Worm (Caenorhabditis elegans): ENCODE measurements around the gene Y66D12A.30.

Y66D12A.30 gene

DNA sequence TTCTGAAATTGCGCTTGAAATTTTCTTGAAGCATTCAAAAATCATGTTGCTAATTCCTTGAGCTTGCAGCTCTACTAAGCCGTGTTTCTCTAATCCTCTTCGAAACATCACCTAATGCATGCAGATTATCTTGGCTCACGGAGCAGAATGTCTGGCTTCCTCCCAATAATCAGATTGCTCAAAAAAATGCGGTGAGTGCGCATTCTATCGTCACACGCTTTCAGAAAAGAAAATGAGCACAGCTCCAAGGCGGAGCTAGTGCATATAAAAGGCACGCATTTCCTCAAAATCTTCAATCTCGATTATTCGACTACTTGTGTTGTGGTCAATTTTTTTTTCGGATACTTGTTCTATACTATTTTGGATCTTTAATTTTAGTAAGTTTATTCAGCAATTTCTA lies 31.7 kb downstream of the Y66D12A.30 start:
- no peak for TF ChIP-seq pha-2 (tag; optimal IDR thresholded peaks at IDR 0.05)
- peak; percentile 90 for TF ChIP-seq unc-42 (tag; optimal IDR thresholded peaks at IDR 0.05)

DNA sequence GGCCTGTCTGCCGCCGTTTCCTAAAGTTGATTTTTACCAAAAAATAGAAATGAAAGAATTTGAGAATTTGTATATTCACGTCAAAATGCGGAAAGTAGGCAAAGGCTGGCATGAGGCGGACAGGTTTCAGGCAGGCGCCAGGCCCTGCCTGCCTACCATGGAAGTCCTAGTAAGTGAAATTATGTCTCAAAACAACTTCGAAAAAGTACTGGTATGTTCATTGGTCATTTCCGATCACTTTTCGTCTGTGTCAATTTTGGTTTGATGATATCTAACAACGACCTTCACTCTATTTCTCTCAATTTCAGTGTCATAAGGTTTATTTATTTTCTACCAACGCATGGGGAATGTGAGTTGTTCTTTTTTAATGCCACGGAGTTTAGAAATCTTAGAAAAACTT lies 40.5 kb downstream of the Y66D12A.30 start, which contains the start of gene faah-6:
faah-6 (plus strand) TSS at position 301 of the 400 bp plus-strand sequence.
- TF ChIP-seq sox-4 (tag; optimal IDR thresholded peaks at IDR 0.05) (no peak), syd-9 (tag; optimal IDR thresholded peaks at IDR 0.05) (no peak), pros-1 (tag; optimal IDR thresholded peaks at IDR 0.05) (no peak), dve-1 (tag; optimal IDR thresholded peaks at IDR 0.05) (no peak), unc-42 (tag; optimal IDR thresholded peaks at IDR 0.05) (no peak)

DNA sequence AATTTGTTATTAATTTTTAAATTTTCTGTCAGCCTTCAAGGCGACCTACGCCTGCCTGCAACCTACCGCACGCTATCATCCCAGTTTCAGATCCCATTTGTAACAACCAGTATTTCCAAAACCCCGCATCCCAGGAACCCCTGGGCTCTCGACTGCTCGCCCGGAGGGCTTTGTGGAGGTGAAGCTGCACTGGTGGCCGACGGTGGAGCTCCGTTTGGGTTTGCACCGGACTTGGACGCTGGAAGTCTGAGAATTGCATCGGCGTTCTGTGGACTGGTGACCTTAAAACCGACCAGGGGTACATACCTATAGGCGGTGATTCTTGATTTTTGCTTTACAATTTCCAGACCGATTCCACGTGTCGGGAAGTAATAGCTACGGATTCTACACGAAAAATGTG lies 41.8 kb downstream of the Y66D12A.30 start:
- no peak for TF ChIP-seq zip-5 (tag; optimal IDR thresholded peaks at IDR 0.05)
- TF ChIP-seq unc-3 (GFP tag; conservative IDR thresholded peaks at IDR 0.05) = no peak
- no peak for TF ChIP-seq unc-3 (tag; optimal IDR thresholded peaks at IDR 0.05)
- no peak for TF ChIP-seq pha-2 (tag; optimal IDR thresholded peaks at IDR 0.05)
- no peak for TF ChIP-seq pag-3 (tag; optimal IDR thresholded peaks at IDR 0.05; ENCODE audit: borderline replicate concordance)
- TF ChIP-seq pqm-1 (tag; optimal IDR thresholded peaks at IDR 0.05) = no peak
- no peak for TF ChIP-seq ceh-34 (tag; optimal IDR thresholded peaks at IDR 0.05)
- no peak for TF ChIP-seq fkh-10 (GFP tag; optimal IDR thresholded peaks at IDR 0.05)
- TF ChIP-seq dmd-4 (tag; optimal IDR thresholded peaks at IDR 0.05; ENCODE audit: borderline replicate concordance) = no peak
- no peak for TF ChIP-seq pros-1 (tag; optimal IDR thresholded peaks at IDR 0.05)
- no peak for TF ChIP-seq hlh-15 (tag; optimal IDR thresholded peaks at IDR 0.05)
- no peak for TF ChIP-seq pat-9 (tag; optimal IDR thresholded peaks at IDR 0.05)
- TF ChIP-seq unc-55 (GFP tag; optimal IDR thresholded peaks at IDR 0.05) = no peak
- TF ChIP-seq npax-4 (tag; optimal IDR thresholded peaks at IDR 0.05) = no peak

DNA sequence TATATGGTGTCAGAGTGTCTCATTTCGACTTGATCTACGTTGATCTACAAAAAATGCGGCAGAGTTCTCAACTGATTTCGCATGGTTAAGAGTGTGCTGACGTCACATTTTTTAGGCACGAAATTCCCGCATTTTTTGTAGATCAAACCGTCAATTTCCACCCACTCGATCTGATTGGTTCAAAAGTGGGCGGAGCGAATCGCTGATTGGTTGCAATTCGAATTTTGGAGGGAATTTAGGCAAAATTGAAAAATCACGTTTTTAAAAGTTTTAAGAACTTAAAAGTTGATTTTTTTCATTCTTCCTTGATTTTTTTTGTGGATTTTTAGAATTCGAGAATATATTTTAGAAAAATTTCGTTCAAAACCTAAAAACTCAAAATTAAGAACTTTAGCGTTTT lies 46.7 kb downstream of the Y66D12A.30 start:
- TF ChIP-seq pha-2 (tag; optimal IDR thresholded peaks at IDR 0.05) = no peak
- TF ChIP-seq nfya-1 (tag; optimal IDR thresholded peaks at IDR 0.05) = peak; percentile 63

DNA sequence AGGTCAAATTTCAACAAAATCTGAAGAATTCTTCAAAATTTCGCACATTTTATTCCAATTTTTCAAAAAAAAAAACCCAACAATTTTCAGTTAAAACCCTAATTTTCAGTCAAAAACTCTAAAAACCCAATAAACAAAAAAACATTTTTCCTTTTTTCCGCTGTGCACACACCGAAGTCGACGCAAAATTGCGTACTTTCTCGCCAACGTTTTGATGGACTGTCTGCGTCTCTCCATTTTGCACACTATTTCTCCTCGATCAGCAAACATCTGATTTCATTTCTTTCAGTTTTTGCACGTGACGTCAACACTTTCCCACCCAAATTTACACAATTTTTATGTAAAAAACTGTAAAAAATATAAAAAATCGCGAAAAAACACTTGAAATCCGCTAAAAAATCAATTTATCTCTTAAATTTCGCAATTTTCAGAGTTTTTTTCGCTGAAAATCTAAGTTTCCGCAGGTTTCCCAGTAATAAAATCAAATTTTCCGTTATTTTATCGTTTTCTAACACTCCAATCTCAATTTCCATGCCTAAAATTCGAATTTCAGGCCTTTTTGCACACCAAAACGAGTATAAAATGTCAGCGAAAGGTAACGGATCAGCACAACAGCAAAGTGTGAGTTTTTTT lies 47.6 kb downstream of the Y66D12A.30 start, which contains the start of gene crh-1:
crh-1 (plus strand) TSS at position 583 of the 633 bp plus-strand sequence.
- no peak for TF ChIP-seq hlh-8 (tag; optimal IDR thresholded peaks at IDR 0.05)
- no peak for TF ChIP-seq ceh-22 (tag; optimal IDR thresholded peaks at IDR 0.05)
- peak; percentile 84 for TF ChIP-seq hlh-30 (tag; optimal IDR thresholded peaks at IDR 0.05; ENCODE audit: insufficient read depth)
- TF ChIP-seq hlh-15 (tag; optimal IDR thresholded peaks at IDR 0.05) = no peak
- TF ChIP-seq pros-1 (tag; optimal IDR thresholded peaks at IDR 0.05) = no peak
- TF ChIP-seq ceh-34 (tag; optimal IDR thresholded peaks at IDR 0.05) = no peak
- TF ChIP-seq nfya-1 (tag; optimal IDR thresholded peaks at IDR 0.05) = peak; percentile 47
- no peak for TF ChIP-seq ceh-14 (tag; optimal IDR thresholded peaks at IDR 0.05)
- peak; percentile 23 for TF ChIP-seq tbx-2 (tag; optimal IDR thresholded peaks at IDR 0.05)
- no peak for TF ChIP-seq elt-4 (tag; optimal IDR thresholded peaks at IDR 0.05)
- TF ChIP-seq unc-55 (GFP tag; optimal IDR thresholded peaks at IDR 0.05) = peak; percentile 47
- no peak for TF ChIP-seq tbx-7 (tag; optimal IDR thresholded peaks at IDR 0.05)
- no peak for TF ChIP-seq ceh-45 (GFP tag; IDR thresholded peaks at IDR 0.05)

DNA sequence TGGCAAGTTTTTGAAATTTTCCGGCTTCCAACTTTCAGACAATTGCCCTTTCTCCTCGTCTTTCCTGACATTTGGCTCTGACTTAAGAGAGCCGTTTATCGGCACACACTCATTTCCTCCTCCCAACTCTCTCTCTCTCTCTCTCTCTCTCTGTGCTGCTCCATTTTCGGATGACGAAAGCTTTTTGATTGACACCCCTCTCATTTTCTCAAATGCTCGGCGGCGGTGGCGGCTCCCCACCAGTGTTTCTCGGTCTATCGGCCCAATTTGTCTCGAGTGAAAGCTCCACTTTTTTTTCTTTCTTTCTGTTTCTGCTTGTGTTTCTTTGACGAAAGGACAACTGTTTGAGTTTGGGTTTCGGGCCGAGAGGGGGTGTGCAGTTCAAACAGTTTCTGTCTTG lies 50.1 kb downstream of the Y66D12A.30 start:
- TF ChIP-seq unc-55 (GFP tag; optimal IDR thresholded peaks at IDR 0.05) = peak; percentile 58
- TF ChIP-seq unc-3 (GFP tag; conservative IDR thresholded peaks at IDR 0.05) = no peak
- TF ChIP-seq unc-3 (tag; optimal IDR thresholded peaks at IDR 0.05) = no peak

DNA sequence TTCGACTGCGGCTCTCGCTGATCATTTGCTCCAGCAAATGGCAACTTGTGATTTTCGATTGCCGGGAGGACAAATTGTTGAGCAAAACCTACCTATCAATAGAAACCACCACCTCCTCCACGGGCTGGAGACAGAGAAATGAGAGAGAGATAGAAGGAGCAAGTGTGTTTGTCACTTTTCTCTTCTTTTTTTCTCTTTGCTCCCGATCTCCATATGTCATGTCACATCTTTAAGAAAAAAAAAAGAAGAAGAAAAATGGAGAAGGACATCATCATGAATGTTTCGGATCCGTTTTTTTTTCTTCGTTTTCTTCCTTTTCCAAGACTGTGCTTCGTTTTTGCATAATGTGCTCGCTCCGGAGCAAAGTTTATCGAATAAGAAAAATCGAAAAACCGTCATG lies 51.1 kb downstream of the Y66D12A.30 start:
- TF ChIP-seq nhr-11 (tag; optimal IDR thresholded peaks at IDR 0.05) (no peak), hlh-15 (tag; optimal IDR thresholded peaks at IDR 0.05) (no peak), C38D4.7 (GFP tag; optimal IDR thresholded peaks at IDR 0.05) (no peak), ceh-18 (tag; optimal IDR thresholded peaks at IDR 0.05) (no peak), pha-4 (tag; optimal IDR thresholded peaks at IDR 0.05) (no peak), unc-86 (tag; optimal IDR thresholded peaks at IDR 0.05) (no peak), hlh-13 (GFP tag; optimal IDR thresholded peaks at IDR 0.05) (no peak), elt-4 (tag; optimal IDR thresholded peaks at IDR 0.05) (no peak), ceh-14 (tag; optimal IDR thresholded peaks at IDR 0.05) (no peak), pat-9 (tag; optimal IDR thresholded peaks at IDR 0.05) (no peak)

All from whole organism, late embryonic.